Fruit fly (Drosophila melanogaster): Measurements from ENCODE around the gene ear.
A peak's percentile ranks its signal among the peaks of the same experiment; 100 is the strongest.

Gene ear

DNA sequence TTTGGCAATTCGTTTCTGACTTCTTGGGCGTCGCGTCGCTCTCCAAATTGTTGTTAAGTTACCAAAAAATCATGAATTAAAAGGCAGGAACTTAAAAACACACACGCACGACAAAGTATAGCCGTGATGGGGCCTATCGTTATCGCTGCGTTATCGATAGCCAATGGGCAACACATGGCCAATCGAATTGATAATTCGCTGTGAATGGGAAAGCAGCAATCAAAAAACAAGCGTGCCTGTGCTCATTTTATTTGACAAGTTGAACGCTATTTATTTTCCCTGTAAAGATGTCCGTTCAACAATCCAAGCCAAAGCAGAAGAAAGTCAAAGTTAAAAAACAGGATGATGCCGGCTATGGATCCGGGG is 25.4 kb downstream of the ear start, which contains the start of the genes Surf4 and CG31301:
TSS of gene Surf4 (minus strand) at position 159 of the 366 bp plus-strand sequence.
TSS of gene CG31301 (plus strand) at position 188 of the 366 bp plus-strand sequence.
- TF ChIP-seq dpn (GFP tag; optimal IDR thresholded peaks at IDR 0.05) (no peak), mld (GFP tag; IDR thresholded peaks at IDR 0.05; ENCODE audit: partially characterized antibody) (peak; percentile 72; the same call in 1 of the 3 replicates), Dip3 (GFP tag; optimal IDR thresholded peaks at IDR 0.05) (no peak), CG13287 (GFP tag; IDR thresholded peaks at IDR 0.05; ENCODE audit: partially characterized antibody) (peak; percentile 71), sc (optimal IDR thresholded peaks at IDR 0.05) (no peak), sc (GFP tag; optimal IDR thresholded peaks at IDR 0.05) (no peak), Myb (GFP tag; optimal IDR thresholded peaks at IDR 0.05) (peak; percentile 18), nau (GFP tag; optimal IDR thresholded peaks at IDR 0.05) (no peak), Opbp (GFP tag; IDR thresholded peaks at IDR 0.05; ENCODE audit: partially characterized antibody) (peak; percentile 87; the same call in 2 of the 3 replicates), sima (GFP tag; optimal IDR thresholded peaks at IDR 0.05) (no peak), CG13894 (tag; optimal IDR thresholded peaks at IDR 0.05) (peak; percentile 6), Gsc (GFP tag; IDR thresholded peaks at IDR 0.05) (no peak), Hr78 (GFP tag; optimal IDR thresholded peaks at IDR 0.05) (no peak), CG1602 (GFP tag; optimal IDR thresholded peaks at IDR 0.05) (no peak), CG7745 (tag; optimal IDR thresholded peaks at IDR 0.05) (no peak), esg (GFP tag; conservative IDR thresholded peaks at IDR 0.05) (no peak), CG12155 (GFP tag; optimal IDR thresholded peaks at IDR 0.05) (peak; percentile 13), unpg (GFP tag; optimal IDR thresholded peaks at IDR 0.05) (peak; percentile 6), wdn (GFP tag; IDR thresholded peaks at IDR 0.05) (no peak), Elba2 (GFP tag; optimal IDR thresholded peaks at IDR 0.05) (no peak), phol (tag; optimal IDR thresholded peaks at IDR 0.05) (peak; percentile 16), Dp (GFP tag; optimal IDR thresholded peaks at IDR 0.05) (peak; percentile 35), YL-1 (GFP tag; optimal IDR thresholded peaks at IDR 0.05) (peak; percentile 61), zf30C (GFP tag; optimal IDR thresholded peaks at IDR 0.05) (peak; percentile 30), sens (GFP tag) (peak; percentile 23), CG7786 (GFP tag; optimal IDR thresholded peaks at IDR 0.05) (no peak), CG4282 (GFP tag; optimal IDR thresholded peaks at IDR 0.05) (no peak), Atf-2 (GFP tag; optimal IDR thresholded peaks at IDR 0.05) (no peak), CG32772 (GFP tag; IDR thresholded peaks at IDR 0.05) (no peak), CG42726 (GFP tag; IDR thresholded peaks at IDR 0.05; ENCODE audit: partially characterized antibody) (peak; percentile 29; the same call in 1 of the 2 replicates), CG1832 (GFP tag; optimal IDR thresholded peaks at IDR 0.05) (no peak), grau (tag; optimal IDR thresholded peaks at IDR 0.05) (no peak), bbx (GFP tag; IDR thresholded peaks at IDR 0.05; ENCODE audit: partially characterized antibody) (peak; percentile 85), ftz-f1 (GFP tag; optimal IDR thresholded peaks at IDR 0.05) (no peak), chn (GFP tag; optimal IDR thresholded peaks at IDR 0.05) (no peak), ewg (GFP tag; optimal IDR thresholded peaks at IDR 0.05) (no peak), CG30403 (GFP tag; optimal IDR thresholded peaks at IDR 0.05) (no peak), CG14860 (GFP tag; IDR thresholded peaks at IDR 0.05; ENCODE audit: partially characterized antibody) (peak; percentile 68; the same call in 2 of the 3 replicates), gfzf (GFP tag; optimal IDR thresholded peaks at IDR 0.05) (no peak), MBD-R2 (GFP tag; IDR thresholded peaks at IDR 0.05) (peak; percentile 80), Chrac-16 (GFP tag; optimal IDR thresholded peaks at IDR 0.05) (no peak), fd3F (GFP tag; optimal IDR thresholded peaks at IDR 0.05) (no peak), CG10267 (tag; optimal IDR thresholded peaks at IDR 0.05) (peak; percentile 12), knrl (GFP tag; IDR thresholded peaks at IDR 0.05; ENCODE audit: partially characterized antibody) (peak; percentile 51; the same call in 2 of the 3 replicates), CG10462 (GFP tag; optimal IDR thresholded peaks at IDR 0.05) (no peak), CG34422 (GFP tag; IDR thresholded peaks at IDR 0.05) (peak; percentile 17; the same call in 1 of the 3 replicates), PHDP (tag; optimal IDR thresholded peaks at IDR 0.05) (peak; percentile 7), unc-4 (GFP tag; IDR thresholded peaks at IDR 0.05; ENCODE audit: partially characterized antibody) (peak; percentile 59), lilli (GFP tag; optimal IDR thresholded peaks at IDR 0.05) (peak; percentile 5), Scr (GFP tag; IDR thresholded peaks at IDR 0.05; ENCODE audit: partially characterized antibody) (peak; percentile 68; the same call in 1 of the 2 replicates)
